Worm (Caenorhabditis elegans) whole organism, L4 larva: Measurements from ENCODE around the gene K02E2.8.

ENCODE experiments used
- D1046.2 ChIP-seq: fragments of 200-800 bp; sonication (Bioruptor generic); IDR thresholded peaks from 2 replicates; pipeline ENCODE4 v1.3.6; 2022; ENCODE audit warnings: missing genetic modification characterization, missing compliant biosample characterization
- F26F4.8 ChIP-seq: fragments of 200-800 bp; sonication (Bioruptor generic); conservative IDR thresholded peaks from 2 replicates; pipeline ENCODE4 v1.3.6; 2022; ENCODE audit warnings: missing genetic modification characterization, missing compliant biosample characterization
- F37D6.2 ChIP-seq: sonication (generic microtip); optimal IDR thresholded peaks from 2 replicates; lab custom pipeline; 2016; ENCODE audit warnings: mild to moderate bottlenecking, missing genetic modification characterization, missing compliant biosample characterization
- F44E2.7 ChIP-seq: fragments of 200-800 bp; sonication (Bioruptor generic); IDR thresholded peaks from 2 replicates; pipeline ENCODE4 v2.1.2; 2022; ENCODE audit warnings: missing genetic modification characterization, missing compliant biosample characterization
- T20F7.1 ChIP-seq: fragments of 200-800 bp; sonication (Bioruptor generic); optimal IDR thresholded peaks from 2 replicates; lab custom pipeline; 2018; ENCODE audit warnings: mild to moderate bottlenecking, missing genetic modification characterization, missing compliant biosample characterization
- Y105C5A.15 ChIP-seq: fragments of 200-800 bp; sonication (Bioruptor generic); IDR thresholded peaks from 2 replicates; pipeline ENCODE4 v1.3.6; 2022; ENCODE audit warnings: missing genetic modification characterization, missing compliant biosample characterization
- Y5F2A.4 ChIP-seq: fragments of 200-800 bp; sonication (Bioruptor generic); optimal IDR thresholded peaks from 2 replicates; lab custom pipeline; 2018; ENCODE audit warnings: mild to moderate bottlenecking, missing genetic modification characterization, missing compliant biosample characterization
- ZK546.5 ChIP-seq, 2 experiments: sonication (generic microtip); optimal IDR thresholded peaks; 2 replicates each; lab custom pipeline; 2017; ENCODE audit warnings: missing biosample characterization in 2 of 2, missing genetic modification characterization in 2 of 2
- aly-2 ChIP-seq: sonication (generic microtip); optimal IDR thresholded peaks from 2 replicates; lab custom pipeline; 2018; ENCODE audit warnings: missing biosample characterization, missing genetic modification characterization
- ama-1 ChIP-seq: fragments of 150-350 bp; optimal IDR thresholded peaks from 2 replicates; lab custom pipeline; 2014; ENCODE audit warnings: inconsistent platforms, mixed read lengths
- attf-4 ChIP-seq: sonication (generic microtip); optimal IDR thresholded peaks from 3 replicates; lab custom pipeline; 2017; ENCODE audit warnings: missing biosample characterization, missing genetic modification characterization
- ceh-28 ChIP-seq: fragments of 150-350 bp; optimal IDR thresholded peaks from 2 replicates; lab custom pipeline; 2014; ENCODE audit warnings: missing biosample characterization, missing genetic modification reagents, missing genetic modification characterization
- ceh-44 ChIP-seq: fragments of 200-800 bp; sonication (Bioruptor generic); IDR thresholded peaks from 2 replicates; pipeline ENCODE4 v1.3.6; 2022; ENCODE audit warnings: missing genetic modification reagents, missing genetic modification characterization, missing compliant biosample characterization
- ctbp-1 ChIP-seq: fragments of 200-800 bp; sonication (Bioruptor generic); IDR thresholded peaks from 2 replicates; pipeline ENCODE4 v1.3.6; 2022; ENCODE audit warnings: missing genetic modification reagents, missing genetic modification characterization, missing compliant biosample characterization
- daf-16 ChIP-seq, 3 experiments: sonication (generic microtip); optimal IDR thresholded peaks; 2 replicates each; lab custom pipeline; 2016 to 2017; ENCODE audit warnings: missing genetic modification characterization in 3 of 3, missing genetic modification reagents in 3 of 3, mild to moderate bottlenecking in 2 of 3, missing compliant biosample characterization in 2 of 3, missing biosample characterization in 1 of 3, moderate library complexity in 1 of 3
- dmd-8 ChIP-seq: fragments of 200-800 bp; sonication (Bioruptor generic); IDR thresholded peaks from 2 replicates; pipeline ENCODE4 v1.3.6; 2022; ENCODE audit warnings: missing genetic modification characterization, missing compliant biosample characterization
- dmd-9 ChIP-seq: fragments of 200-800 bp; sonication (Bioruptor generic); IDR thresholded peaks from 2 replicates; pipeline ENCODE4 v1.3.6; 2022; ENCODE audit warnings: missing genetic modification reagents, missing genetic modification characterization, missing compliant biosample characterization
- duxl-1 ChIP-seq: sonication (generic microtip); optimal IDR thresholded peaks from 2 replicates; lab custom pipeline; 2016; ENCODE audit warnings: mild to moderate bottlenecking, missing genetic modification characterization, moderate library complexity, missing compliant biosample characterization; ENCODE audit not compliant: poor library complexity
- dve-1 ChIP-seq: sonication (generic microtip); optimal IDR thresholded peaks from 2 replicates; lab custom pipeline; 2017; ENCODE audit warnings: antibody characterized with exemption, mild to moderate bottlenecking, missing genetic modification characterization, missing compliant biosample characterization; ENCODE audit not compliant: insufficient read depth
- egl-27 ChIP-seq: sonication (generic microtip); optimal IDR thresholded peaks from 3 replicates; lab custom pipeline; 2017; ENCODE audit warnings: missing biosample characterization, missing genetic modification reagents, missing genetic modification characterization
- fkh-10 ChIP-seq: fragments of 150-350 bp; optimal IDR thresholded peaks from 2 replicates; lab custom pipeline; 2014; ENCODE audit warnings: missing biosample characterization, missing genetic modification reagents, missing genetic modification characterization
- fos-1 ChIP-seq: fragments of 150-350 bp; optimal IDR thresholded peaks from 2 replicates; lab custom pipeline; 2014; ENCODE audit warnings: missing biosample characterization, missing genetic modification characterization
- gei-8 ChIP-seq: fragments of 200-800 bp; sonication (Bioruptor generic); optimal IDR thresholded peaks from 2 replicates; lab custom pipeline; 2018; ENCODE audit warnings: mild to moderate bottlenecking, missing genetic modification characterization, missing compliant biosample characterization
- hif-1 ChIP-seq, 2 experiments: sonication (generic microtip); optimal IDR thresholded peaks; 2 replicates each; lab custom pipeline; 2016 to 2017; ENCODE audit warnings: missing compliant biosample characterization in 2 of 2, missing genetic modification characterization in 2 of 2, missing genetic modification reagents in 2 of 2, missing genotype in 2 of 2, mild to moderate bottlenecking in 1 of 2
- jun-1 ChIP-seq: fragments of 150-350 bp; optimal IDR thresholded peaks from 2 replicates; lab custom pipeline; 2014; ENCODE audit warnings: missing biosample characterization, missing genetic modification reagents, missing genetic modification characterization
- lim-7 ChIP-seq: fragments of 200-800 bp; sonication (Bioruptor generic); IDR thresholded peaks from 2 replicates; pipeline ENCODE4 v1.3.6; 2022; ENCODE audit warnings: missing genetic modification characterization, missing compliant biosample characterization
- lin-1 ChIP-seq: fragments of 200-800 bp; sonication (Bioruptor generic); IDR thresholded peaks from 2 replicates; pipeline ENCODE4 v1.3.6; 2022; ENCODE audit warnings: missing genetic modification reagents, missing genetic modification characterization, missing compliant biosample characterization
- lin-29 ChIP-seq: fragments of 200-800 bp; sonication (Bioruptor generic); IDR thresholded peaks from 2 replicates; pipeline ENCODE4 v1.3.6; 2022; ENCODE audit warnings: missing genetic modification reagents, missing genetic modification characterization, missing compliant biosample characterization
- madf-5 ChIP-seq, 2 experiments: fragments of 200-800 bp; sonication (Bioruptor generic); IDR thresholded peaks; 2 replicates each; pipeline ENCODE4 v1.3.6; 2022; ENCODE audit warnings: missing compliant biosample characterization in 2 of 2, missing genetic modification characterization in 2 of 2
- mdt-29 ChIP-seq: fragments of 200-800 bp; sonication (Bioruptor generic); IDR thresholded peaks from 2 replicates; pipeline ENCODE4 v1.3.6; 2022; ENCODE audit warnings: missing genetic modification reagents, missing genetic modification characterization, missing compliant biosample characterization
- mes-2 ChIP-seq: sonication (generic microtip); optimal IDR thresholded peaks from 2 replicates; lab custom pipeline; 2016; ENCODE audit warnings: missing genotype, mild to moderate bottlenecking, missing genetic modification characterization, missing compliant biosample characterization; ENCODE audit not compliant: poor library complexity, severe bottlenecking
- mxl-2 ChIP-seq: fragments of 200-800 bp; sonication (Bioruptor generic); conservative IDR thresholded peaks from 2 replicates; pipeline ENCODE4 v1.3.6; 2022; ENCODE audit warnings: missing genetic modification reagents, missing genetic modification characterization, missing compliant biosample characterization
- mxl-3 ChIP-seq: fragments of 200-800 bp; sonication (Bioruptor generic); optimal IDR thresholded peaks from 2 replicates; lab custom pipeline; 2018; ENCODE audit warnings: mild to moderate bottlenecking, missing genetic modification characterization, missing compliant biosample characterization
- nhr-10 ChIP-seq: fragments of 150-350 bp; optimal IDR thresholded peaks from 2 replicates; lab custom pipeline; 2014; ENCODE audit warnings: missing biosample characterization, missing genetic modification characterization
- nhr-11 ChIP-seq: fragments of 150-350 bp; optimal IDR thresholded peaks from 2 replicates; lab custom pipeline; 2014; ENCODE audit warnings: missing biosample characterization, missing genetic modification characterization
- nhr-28 ChIP-seq: fragments of 150-350 bp; optimal IDR thresholded peaks from 2 replicates; lab custom pipeline; 2014; ENCODE audit warnings: missing biosample characterization, missing genetic modification characterization
- nhr-42 ChIP-seq: fragments of 200-800 bp; sonication (Bioruptor generic); IDR thresholded peaks from 2 replicates; pipeline ENCODE4 v1.3.6; 2022; ENCODE audit warnings: missing genetic modification characterization, missing compliant biosample characterization
- nhr-48 ChIP-seq: sonication (generic microtip); optimal IDR thresholded peaks from 2 replicates; lab custom pipeline; 2016; ENCODE audit warnings: mild to moderate bottlenecking, missing genetic modification characterization, missing compliant biosample characterization
- nhr-6 ChIP-seq: fragments of 150-350 bp; optimal IDR thresholded peaks from 2 replicates; lab custom pipeline; 2014; ENCODE audit warnings: missing biosample characterization, missing genetic modification characterization
- nhr-76 ChIP-seq: fragments of 150-350 bp; optimal IDR thresholded peaks from 2 replicates; lab custom pipeline; 2014; ENCODE audit warnings: missing biosample characterization, missing genetic modification characterization
- pha-4 ChIP-seq, 2 experiments: fragments of 150-350 bp in 1 of 2; fragments of 200-800 bp in 1 of 2; sonication (Bioruptor generic) in 1 of 2; IDR thresholded peaks in 1 of 2; optimal IDR thresholded peaks in 1 of 2; 2 replicates each; pipeline versions ENCODE4 v1.3.6 to Lab custom; 2014 to 2022; ENCODE audit warnings: missing genetic modification characterization in 2 of 2, missing genetic modification reagents in 2 of 2, missing biosample characterization in 1 of 2, missing compliant biosample characterization in 1 of 2
- rbr-2 ChIP-seq: sonication (generic microtip); optimal IDR thresholded peaks from 2 replicates; lab custom pipeline; 2016; ENCODE audit warnings: missing genotype, missing genetic modification characterization, missing compliant biosample characterization
- spr-1 ChIP-seq: sonication (generic microtip); optimal IDR thresholded peaks from 2 replicates; lab custom pipeline; 2016; ENCODE audit warnings: mild to moderate bottlenecking, missing genetic modification characterization, missing compliant biosample characterization
- tag-97 ChIP-seq: fragments of 200-800 bp; sonication (Bioruptor generic); IDR thresholded peaks from 2 replicates; pipeline ENCODE4 v1.3.6; 2022; ENCODE audit warnings: missing genetic modification characterization, missing compliant biosample characterization
- unc-130 ChIP-seq: sonication (generic microtip); optimal IDR thresholded peaks from 2 replicates; lab custom pipeline; 2016; ENCODE audit warnings: missing genetic modification reagents, missing genetic modification characterization, missing compliant biosample characterization
- unc-62 ChIP-seq, 3 experiments: fragments of 150-350 bp in 1 of 3; sonication (generic microtip); optimal IDR thresholded peaks in 2 of 3; peaks in 1 of 3; 1 replicate in 1 of 3; 2 replicates in 2 of 3; lab custom pipeline; 2014 to 2017; ENCODE audit warnings: missing biosample characterization in 3 of 3, missing genetic modification characterization in 3 of 3, missing genetic modification reagents in 3 of 3, missing genotype in 1 of 3
- vab-7 ChIP-seq: fragments of 200-800 bp; sonication (Bioruptor generic); IDR thresholded peaks from 2 replicates; pipeline ENCODE4 v1.3.6; 2022; ENCODE audit warnings: missing genetic modification reagents, missing genetic modification characterization, missing compliant biosample characterization
- zag-1 ChIP-seq: fragments of 150-350 bp; optimal IDR thresholded peaks from 2 replicates; lab custom pipeline; 2014; ENCODE audit warnings: missing biosample characterization, missing genetic modification characterization
- zip-2 ChIP-seq: fragments of 150-350 bp; optimal IDR thresholded peaks from 2 replicates; lab custom pipeline; 2014; ENCODE audit warnings: missing biosample characterization, missing genetic modification characterization
- ztf-11 ChIP-seq: fragments of 150-350 bp; optimal IDR thresholded peaks from 2 replicates; lab custom pipeline; 2014; ENCODE audit warnings: missing biosample characterization, missing genetic modification characterization

Gene K02E2.8

ce11 chrV:20383065-20383609 is 16.4 kb upstream of the K02E2.8 start, which contains the start of gene K02E2.11 (continued):
- peak; percentile 70 for TF ChIP-seq nhr-6 (tag; lab: Kevin White, UChicago)
- TF ChIP-seq mxl-3 (GFP tag; lab: Kevin White, UChicago): no peak
- no peak for TF ChIP-seq gei-8 (GFP tag; lab: Kevin White, UChicago)
- TF ChIP-seq F37D6.2 (tag; lab: Kevin White, UChicago): no peak
- TF ChIP-seq F26F4.8 (GFP tag; lab: Robert Waterston, UW): no peak
- TF ChIP-seq mxl-2: no peak
- TF ChIP-seq nhr-11 (tag; lab: Kevin White, UChicago): peak; percentile 13
- TF ChIP-seq nhr-48 (tag; lab: Kevin White, UChicago): no peak
- no peak for TF ChIP-seq zip-2 (tag; lab: Kevin White, UChicago)
- no peak for TF ChIP-seq Y105C5A.15 (GFP tag; lab: Robert Waterston, UW)
- TF ChIP-seq F44E2.7 (GFP tag; lab: Robert Waterston, UW): no peak
- no peak for TF ChIP-seq egl-27 (tag; lab: Kevin White, UChicago)
- TF ChIP-seq nhr-10 (tag; lab: Kevin White, UChicago): no peak
- no peak for TF ChIP-seq dmd-9 (GFP tag; lab: Robert Waterston, UW)
- TF ChIP-seq unc-130: no peak
- no peak for TF ChIP-seq ceh-44 (GFP tag; lab: Robert Waterston, UW)
- no peak for TF ChIP-seq madf-5 (GFP tag; IDR thresholded peaks at IDR 0.05; lab: Robert Waterston, UW)
- TF ChIP-seq unc-62 (GFP tag; optimal IDR thresholded peaks at IDR 0.05 in 1 of 2; lab: Kevin White, UChicago): peak in 1 of 2 experiments; percentile 94
- no peak for TF ChIP-seq unc-62 (tag; optimal IDR thresholded peaks at IDR 0.05; lab: Kevin White, UChicago)
- no peak for TF ChIP-seq lin-1 (GFP tag; lab: Robert Waterston, UW)
- no peak for TF ChIP-seq ztf-11 (tag; lab: Kevin White, UChicago)
- TF ChIP-seq rbr-2 (tag; lab: Kevin White, UChicago): peak; percentile 29
- TF ChIP-seq vab-7 (GFP tag; lab: Robert Waterston, UW): no peak
- TF ChIP-seq lim-7 (GFP tag; lab: Robert Waterston, UW): no peak
- TF ChIP-seq jun-1 (tag; lab: Kevin White, UChicago): no peak
- TF ChIP-seq nhr-76 (tag; lab: Kevin White, UChicago): no peak
- no peak for TF ChIP-seq lin-29
- no peak for TF ChIP-seq nhr-42 (GFP tag; lab: Robert Waterston, UW)
- TF ChIP-seq attf-4 (tag; lab: Kevin White, UChicago): no peak
- no peak for TF ChIP-seq zag-1 (tag; lab: Kevin White, UChicago)
- TF ChIP-seq pha-4 (GFP tag; IDR thresholded peaks at IDR 0.05; lab: Robert Waterston, UW): no peak
- peak; percentile 25 for TF ChIP-seq pha-4 (tag; optimal IDR thresholded peaks at IDR 0.05; lab: Kevin White, UChicago)
- TF ChIP-seq dve-1 (tag; lab: Kevin White, UChicago): peak; percentile 58
- no peak for TF ChIP-seq spr-1
- no peak for TF ChIP-seq dmd-8 (GFP tag; lab: Robert Waterston, UW)
- no peak for TF ChIP-seq mdt-29 (GFP tag; lab: Robert Waterston, UW)
- peak; percentile 22 for TF ChIP-seq nhr-28 (tag; lab: Kevin White, UChicago)
- TF ChIP-seq ctbp-1: no peak
- no peak for TF ChIP-seq daf-16 (GFP tag; optimal IDR thresholded peaks at IDR 0.05; lab: Kevin White, UChicago)
- TF ChIP-seq daf-16 (tag; optimal IDR thresholded peaks at IDR 0.05; lab: Kevin White, UChicago): peak; percentile 9
- peak; percentile 93 for TF ChIP-seq duxl-1 (tag; lab: Kevin White, UChicago)
- TF ChIP-seq fos-1: no peak
- no peak for TF ChIP-seq D1046.2 (GFP tag; lab: Robert Waterston, UW)
- no peak for TF ChIP-seq mes-2 (tag; lab: Kevin White, UChicago)
- TF ChIP-seq hif-1 (tag; optimal IDR thresholded peaks at IDR 0.05; lab: Kevin White, UChicago): no peak
- TF ChIP-seq ceh-28: no peak
- TF ChIP-seq aly-2 (tag; lab: Kevin White, UChicago): no peak
- TF ChIP-seq Y5F2A.4 (GFP tag; lab: Kevin White, UChicago): no peak
- TF ChIP-seq tag-97 (GFP tag; lab: Robert Waterston, UW): no peak
- no peak for TF ChIP-seq ZK546.5 (tag; optimal IDR thresholded peaks at IDR 0.05; lab: Kevin White, UChicago)
- no peak for TF ChIP-seq ama-1 (lab: Kevin White, UChicago)
- no peak for TF ChIP-seq fkh-10
- TF ChIP-seq T20F7.1 (GFP tag; lab: Kevin White, UChicago): no peak
